Fruit fly (Drosophila melanogaster) whole organism: ENCODE data around the gene CG10841.

Experiments
- CG8478 ChIP-seq: fragments of >200 bp; optimal IDR thresholded peaks from 2 replicates; lab custom pipeline; 2018; ENCODE audit warnings: inconsistent platforms
- Dll ChIP-seq: fragments of >200 bp; optimal IDR thresholded peaks from 2 replicates; lab custom pipeline; 2017
- EcR ChIP-seq, 2 experiments: fragments of >200 bp; optimal IDR thresholded peaks; 2 replicates each; lab custom pipeline; 2017; ENCODE audit warnings: missing biosample characterization in 2 of 2, missing genetic modification characterization in 2 of 2, missing genetic modification reagents in 2 of 2
- pan ChIP-seq: fragments of >200 bp; optimal IDR thresholded peaks from 2 replicates; lab custom pipeline; 2017
- psq ChIP-seq: fragments of >200 bp; optimal IDR thresholded peaks from 2 replicates; lab custom pipeline; 2017
- usp ChIP-seq: fragments of >200 bp; optimal IDR thresholded peaks from 2 replicates; lab custom pipeline; 2017; ENCODE audit warnings: missing biosample characterization, missing genetic modification characterization, mixed read lengths

Gene CG10841

dm6 chr3R:13676137-13677086, 44.7 kb downstream of the CG10841 start, which contains the start of the genes Lkb1 and CG9588:
Gene Lkb1 (plus strand): TSS chr3R:13676549.
Gene CG9588 (minus strand): TSS chr3R:13676681.
- TF ChIP-seq pan (lab: Kevin White, UChicago) (no peak), EcR (GFP tag; optimal IDR thresholded peaks at IDR 0.05; lab: Kevin White, UChicago) (no peak), psq (lab: Kevin White, UChicago) (no peak), Dll (lab: Kevin White, UChicago) (no peak)

dm6 chr3R:13682994-13683623, 51.4 kb downstream of the CG10841 start:
- TF ChIP-seq pan (lab: Kevin White, UChicago) (no peak), Dll (lab: Kevin White, UChicago) (no peak), CG8478 (lab: Kevin White, UChicago) (no peak), EcR (GFP tag; optimal IDR thresholded peaks at IDR 0.05; lab: Kevin White, UChicago) (no peak), psq (lab: Kevin White, UChicago) (no peak), usp (no peak)

DNA sequence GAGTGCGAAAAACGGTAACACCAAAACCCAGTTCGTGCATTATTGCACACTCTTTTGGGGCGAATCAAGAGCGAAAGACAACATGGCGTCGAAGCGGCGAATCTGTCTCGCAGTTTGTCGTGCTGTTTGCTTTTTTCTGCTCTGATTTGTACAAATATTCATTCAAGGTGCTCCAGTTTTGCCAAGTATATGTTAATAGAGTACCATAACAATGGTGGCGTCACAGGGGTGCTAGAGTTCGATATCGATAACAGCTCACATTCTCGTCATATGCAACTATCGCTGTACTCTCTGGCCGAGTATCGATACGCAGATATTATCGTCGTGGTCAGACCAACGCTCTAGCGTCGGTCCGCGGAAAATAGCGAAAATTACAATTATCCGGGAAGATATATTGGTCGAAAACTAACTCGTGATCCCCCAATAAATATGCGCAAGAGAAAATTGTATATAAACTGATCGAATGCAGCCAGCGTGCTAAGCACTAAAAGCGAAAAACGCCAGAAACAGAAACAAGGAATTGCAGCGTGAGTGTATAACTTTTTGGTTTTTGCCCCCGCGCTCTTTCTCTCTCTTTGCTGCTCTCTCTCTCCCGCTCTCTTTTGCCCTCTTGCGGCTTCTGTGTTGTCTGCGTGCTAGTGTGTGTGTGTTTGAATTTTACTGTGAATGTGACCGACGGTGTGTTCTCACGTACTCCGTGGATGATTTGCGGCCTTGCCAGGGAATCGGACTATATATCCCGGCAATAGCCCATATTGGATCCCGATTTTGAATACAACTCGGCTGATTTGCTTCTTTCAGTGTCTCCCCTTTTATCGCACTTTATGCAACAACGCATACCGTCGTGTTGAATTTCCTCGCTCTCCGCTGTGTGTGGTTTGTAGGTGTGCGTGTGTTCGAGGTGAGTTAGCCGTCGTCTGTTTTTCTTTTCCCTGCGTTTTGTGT, 52.2 kb downstream of the CG10841 start, which contains the start of gene flfl:
Gene flfl, plus strand, starts transcription at position 298 of the 945 bp plus-strand sequence.
- TF ChIP-seq Dll (lab: Kevin White, UChicago) (peak; percentile 94), CG8478 (lab: Kevin White, UChicago) (peak; percentile 7), pan (lab: Kevin White, UChicago) (no peak)
